Worm (Caenorhabditis elegans) whole organism, L2 larva: ENCODE measurements around the gene scl-23.
A peak's percentile ranks its signal among the peaks of the same experiment; 100 is the strongest.

Experiments used
- C34F6.9 ChIP-seq: fragments of 150-350 bp; optimal IDR thresholded peaks from 2 replicates; lab custom pipeline; 2014; ENCODE audit warnings: missing biosample characterization, missing genetic modification characterization
- F13H6.1 ChIP-seq: sonication (generic microtip); optimal IDR thresholded peaks from 2 replicates; lab custom pipeline; 2016; ENCODE audit warnings: missing genetic modification characterization, missing compliant biosample characterization
- R02D3.7 ChIP-seq: fragments of 150-350 bp; optimal IDR thresholded peaks from 2 replicates; lab custom pipeline; 2014; ENCODE audit warnings: missing biosample characterization, missing genetic modification characterization
- Y55F3AM.14 ChIP-seq: fragments of 200-800 bp; sonication (Bioruptor generic); optimal IDR thresholded peaks from 2 replicates; lab custom pipeline; 2018; ENCODE audit warnings: mild to moderate bottlenecking, missing genetic modification characterization, missing compliant biosample characterization
- ZK546.5 ChIP-seq: sonication (generic microtip); optimal IDR thresholded peaks from 2 replicates; lab custom pipeline; 2017; ENCODE audit warnings: missing biosample characterization, missing genetic modification characterization
- alr-1 ChIP-seq: fragments of 150-350 bp; optimal IDR thresholded peaks from 2 replicates; lab custom pipeline; 2014; ENCODE audit warnings: missing biosample characterization, missing genetic modification characterization
- aly-2 ChIP-seq: fragments of 150-350 bp; optimal IDR thresholded peaks from 2 replicates; lab custom pipeline; 2014; ENCODE audit warnings: missing biosample characterization, missing genetic modification characterization
- crh-2 ChIP-seq: sonication (generic microtip); optimal IDR thresholded peaks from 2 replicates; lab custom pipeline; 2017; ENCODE audit warnings: missing biosample characterization, missing genetic modification characterization
- dmd-4 ChIP-seq: sonication (generic microtip); optimal IDR thresholded peaks from 2 replicates; lab custom pipeline; 2017; ENCODE audit warnings: missing biosample characterization, missing genetic modification characterization
- egl-27 ChIP-seq: sonication (generic microtip); optimal IDR thresholded peaks from 3 replicates; lab custom pipeline; 2017; ENCODE audit warnings: missing biosample characterization, missing genetic modification reagents, missing genetic modification characterization
- elt-1 ChIP-seq: fragments of 150-350 bp; optimal IDR thresholded peaks from 2 replicates; lab custom pipeline; 2014; ENCODE audit warnings: missing biosample characterization, missing genetic modification characterization
- elt-3 ChIP-seq: sonication (generic microtip); optimal IDR thresholded peaks from 2 replicates; lab custom pipeline; 2017; ENCODE audit warnings: missing biosample characterization, missing genetic modification characterization
- fos-1 ChIP-seq: fragments of 150-350 bp; optimal IDR thresholded peaks from 2 replicates; lab custom pipeline; 2014; ENCODE audit warnings: missing biosample characterization, missing genetic modification characterization
- gmeb-1 ChIP-seq: fragments of 150-350 bp; optimal IDR thresholded peaks from 2 replicates; lab custom pipeline; 2014; ENCODE audit warnings: missing biosample characterization, missing genetic modification characterization
- lin-11 ChIP-seq: fragments of 150-350 bp; sonication (generic microtip); optimal IDR thresholded peaks from 2 replicates; lab custom pipeline; 2014; ENCODE audit warnings: missing biosample characterization, missing genetic modification characterization, inconsistent platforms, mixed read lengths
- lin-13 ChIP-seq: fragments of 150-350 bp; optimal IDR thresholded peaks from 2 replicates; lab custom pipeline; 2014; ENCODE audit warnings: missing biosample characterization, missing genetic modification reagents, missing genetic modification characterization
- lin-39 ChIP-seq: fragments of 150-350 bp; optimal IDR thresholded peaks from 2 replicates; lab custom pipeline; 2014; ENCODE audit warnings: missing biosample characterization, missing genetic modification reagents, missing genetic modification characterization
- lsy-2 ChIP-seq, 2 experiments: fragments of 150-350 bp in 1 of 2; sonication (generic microtip) in 1 of 2; optimal IDR thresholded peaks; 2 replicates each; lab custom pipeline; 2014 to 2017; ENCODE audit warnings: missing biosample characterization in 2 of 2, missing genetic modification characterization in 2 of 2
- mab-5 ChIP-seq: fragments of 150-350 bp; optimal IDR thresholded peaks from 2 replicates; lab custom pipeline; 2014; ENCODE audit warnings: missing biosample characterization, missing genetic modification characterization
- mdl-1 ChIP-seq, 2 experiments: fragments of 150-350 bp in 1 of 2; sonication (generic microtip) in 1 of 2; optimal IDR thresholded peaks; 2 replicates each; lab custom pipeline; 2017; ENCODE audit warnings: missing biosample characterization in 2 of 2, missing genetic modification characterization in 2 of 2
- nhr-10 ChIP-seq: sonication (generic microtip); optimal IDR thresholded peaks from 2 replicates; lab custom pipeline; 2017; ENCODE audit warnings: missing biosample characterization, missing genetic modification characterization
- nhr-11 ChIP-seq: fragments of 150-350 bp; optimal IDR thresholded peaks from 2 replicates; lab custom pipeline; 2014; ENCODE audit warnings: missing biosample characterization, missing genetic modification characterization
- nhr-12 ChIP-seq: fragments of 150-350 bp; optimal IDR thresholded peaks from 2 replicates; lab custom pipeline; 2014; ENCODE audit warnings: missing biosample characterization, missing genetic modification characterization
- nhr-129 ChIP-seq: fragments of 150-350 bp; optimal IDR thresholded peaks from 2 replicates; lab custom pipeline; 2014; ENCODE audit warnings: missing biosample characterization, missing genetic modification characterization
- nhr-21 ChIP-seq: fragments of 150-350 bp; optimal IDR thresholded peaks from 2 replicates; lab custom pipeline; 2014; ENCODE audit warnings: missing biosample characterization, missing genetic modification characterization
- nhr-23 ChIP-seq: fragments of 150-350 bp; optimal IDR thresholded peaks from 2 replicates; lab custom pipeline; 2014; ENCODE audit warnings: missing biosample characterization, missing genetic modification reagents, missing genetic modification characterization
- nhr-237 ChIP-seq: fragments of 150-350 bp; optimal IDR thresholded peaks from 2 replicates; lab custom pipeline; 2014; ENCODE audit warnings: missing biosample characterization, missing genetic modification characterization
- nhr-25 ChIP-seq: fragments of 150-350 bp; sonication (generic microtip); optimal IDR thresholded peaks from 3 replicates; lab custom pipeline; 2014; ENCODE audit warnings: missing biosample characterization, missing genetic modification characterization
- nhr-6 ChIP-seq: fragments of 150-350 bp; optimal IDR thresholded peaks from 2 replicates; lab custom pipeline; 2014; ENCODE audit warnings: missing biosample characterization, missing genetic modification characterization
- nhr-77 ChIP-seq: fragments of 150-350 bp; optimal IDR thresholded peaks from 2 replicates; lab custom pipeline; 2014; ENCODE audit warnings: missing biosample characterization, missing genetic modification characterization
- skn-1 ChIP-seq: sonication (generic microtip); optimal IDR thresholded peaks from 2 replicates; lab custom pipeline; 2017; ENCODE audit warnings: missing biosample characterization, missing genetic modification characterization
- sma-3 ChIP-seq: sonication (generic microtip); optimal IDR thresholded peaks from 2 replicates; lab custom pipeline; 2016; ENCODE audit warnings: missing genetic modification reagents, missing genetic modification characterization, missing compliant biosample characterization
- sma-9 ChIP-seq, 2 experiments: fragments of 150-350 bp in 1 of 2; sonication (generic microtip) in 1 of 2; optimal IDR thresholded peaks; 2 replicates each; lab custom pipeline; 2014 to 2016; ENCODE audit warnings: missing genetic modification characterization in 2 of 2, mild to moderate bottlenecking in 1 of 2, missing biosample characterization in 1 of 2, missing compliant biosample characterization in 1 of 2, missing genetic modification reagents in 1 of 2, moderate library complexity in 1 of 2
- unc-39 ChIP-seq: fragments of 150-350 bp; optimal IDR thresholded peaks from 2 replicates; lab custom pipeline; 2014; ENCODE audit warnings: missing biosample characterization, missing genetic modification characterization
- unc-55 ChIP-seq: fragments of 150-350 bp; sonication (generic microtip); optimal IDR thresholded peaks from 3 replicates; lab custom pipeline; 2014; ENCODE audit warnings: missing biosample characterization, missing genetic modification reagents, missing genetic modification characterization
- unc-62 ChIP-seq: fragments of 150-350 bp; optimal IDR thresholded peaks from 2 replicates; lab custom pipeline; 2014; ENCODE audit warnings: missing biosample characterization, missing genetic modification reagents, missing genetic modification characterization
- zag-1 ChIP-seq: fragments of 150-350 bp; optimal IDR thresholded peaks from 2 replicates; lab custom pipeline; 2014; ENCODE audit warnings: missing biosample characterization, missing genetic modification characterization

Gene scl-23

DNA sequence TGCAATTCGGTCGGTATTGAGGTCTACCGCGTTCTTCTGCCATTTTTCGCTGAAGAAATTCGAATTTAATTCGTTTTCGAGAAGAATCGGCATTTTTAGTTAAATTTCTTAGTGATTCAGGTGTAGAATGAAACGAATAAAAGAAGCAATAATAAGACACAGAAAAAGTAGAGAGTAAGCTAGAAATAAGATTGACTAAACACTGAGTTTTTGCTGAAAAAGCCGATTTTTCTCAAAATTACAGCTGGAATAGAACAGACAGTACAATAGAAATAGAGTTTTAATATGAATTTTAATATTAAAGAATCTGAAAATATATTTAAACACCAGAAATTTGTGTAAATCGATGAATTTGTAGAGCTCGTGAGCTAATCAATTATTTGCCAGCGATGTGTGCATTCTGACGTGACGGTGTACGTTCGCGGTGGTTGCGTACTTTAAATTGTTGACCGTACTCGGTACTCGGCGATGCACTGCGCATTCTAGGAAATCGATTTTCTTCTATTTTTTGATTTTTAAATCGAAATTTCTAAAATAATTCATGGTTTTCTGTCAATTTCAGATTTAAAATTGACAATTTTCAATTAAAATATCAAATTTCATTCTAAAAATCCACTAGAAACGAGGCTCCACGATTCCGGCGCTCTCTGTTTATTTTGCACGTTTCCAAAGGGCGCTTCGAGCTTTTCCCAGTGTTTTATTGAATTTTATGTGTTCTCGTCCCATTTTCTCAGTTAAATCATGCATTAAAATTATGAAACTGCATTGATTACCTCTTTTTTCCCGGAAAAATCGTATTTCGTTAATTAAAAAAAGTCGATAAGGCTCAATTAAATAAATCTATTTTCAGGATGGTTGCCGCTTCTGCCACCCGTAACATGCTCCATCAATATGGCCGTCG, 36.2 kb upstream of the scl-23 start, which contains the start of the genes grld-1 and cox-6C:
Gene grld-1 (minus strand): TSS at position 51 of the 901 bp plus-strand sequence.
Gene cox-6C (plus strand): TSS at position 851 of the 901 bp plus-strand sequence.
- no peak for TF ChIP-seq aly-2
- no peak for TF ChIP-seq nhr-25
- TF ChIP-seq nhr-6 (tag; lab: Kevin White, UChicago): peak; percentile 5
- no peak for TF ChIP-seq lin-39 (tag; lab: Kevin White, UChicago)
- peak; percentile 19 for TF ChIP-seq zag-1 (tag; lab: Kevin White, UChicago)
- peak; percentile 78 for TF ChIP-seq unc-55 (GFP tag; lab: Kevin White, UChicago)
- TF ChIP-seq crh-2 (tag; lab: Kevin White, UChicago): peak; percentile 53
- peak; percentile 86 to 97 for TF ChIP-seq lsy-2 (tag; optimal IDR thresholded peaks at IDR 0.05; lab: Kevin White, UChicago)
- peak; percentile 71 for TF ChIP-seq lin-13 (GFP tag; lab: Kevin White, UChicago)
- TF ChIP-seq sma-9 (GFP tag; optimal IDR thresholded peaks at IDR 0.05; lab: Kevin White, UChicago): peak; percentile 25
- no peak for TF ChIP-seq sma-9 (tag; optimal IDR thresholded peaks at IDR 0.05; lab: Kevin White, UChicago)
- TF ChIP-seq nhr-21 (tag; lab: Kevin White, UChicago): peak; percentile 9
- TF ChIP-seq nhr-129 (tag; lab: Kevin White, UChicago): peak; percentile 58
- TF ChIP-seq gmeb-1 (tag; lab: Kevin White, UChicago): peak; percentile 53
- no peak for TF ChIP-seq unc-62
- peak; percentile 34 for TF ChIP-seq fos-1
- TF ChIP-seq egl-27: peak; percentile 1
- no peak for TF ChIP-seq ZK546.5 (tag; lab: Kevin White, UChicago)
- TF ChIP-seq nhr-12: no peak
- TF ChIP-seq nhr-77 (tag; lab: Kevin White, UChicago): no peak
- no peak for TF ChIP-seq alr-1
- peak; percentile 64 for TF ChIP-seq F13H6.1 (tag; lab: Kevin White, UChicago)
- peak; percentile 25 for TF ChIP-seq lin-11 (tag; lab: Kevin White, UChicago)
- TF ChIP-seq sma-3: peak; percentile 51
- no peak for TF ChIP-seq mab-5 (tag; lab: Kevin White, UChicago)
- no peak for TF ChIP-seq elt-3 (tag; lab: Kevin White, UChicago)
- peak; percentile 67 for TF ChIP-seq C34F6.9 (tag; lab: Kevin White, UChicago)
- peak in 1 of 2 experiments; percentile 14 for TF ChIP-seq mdl-1 (tag; optimal IDR thresholded peaks at IDR 0.05; lab: Kevin White, UChicago)

ce11 chrIV:121607-122006, 31.7 kb upstream of the scl-23 start, which contains the start of gene tut-1:
Gene tut-1, minus strand, starts transcription at chrIV:121707.
- no peak for TF ChIP-seq nhr-6 (tag; lab: Kevin White, UChicago)
- TF ChIP-seq mdl-1 (tag; optimal IDR thresholded peaks at IDR 0.05; lab: Kevin White, UChicago): no peak
- TF ChIP-seq skn-1 (tag; lab: Kevin White, UChicago): no peak
- TF ChIP-seq nhr-11 (tag; lab: Kevin White, UChicago): no peak
- no peak for TF ChIP-seq unc-39 (tag; lab: Kevin White, UChicago)

- no peak for TF ChIP-seq nhr-237 (tag; lab: Kevin White, UChicago)
- TF ChIP-seq elt-1: no peak
- TF ChIP-seq nhr-10 (tag; lab: Kevin White, UChicago): no peak
Measured at ce11 chrIV:119792-120191, 29.9 kb upstream of the scl-23 start.

DNA sequence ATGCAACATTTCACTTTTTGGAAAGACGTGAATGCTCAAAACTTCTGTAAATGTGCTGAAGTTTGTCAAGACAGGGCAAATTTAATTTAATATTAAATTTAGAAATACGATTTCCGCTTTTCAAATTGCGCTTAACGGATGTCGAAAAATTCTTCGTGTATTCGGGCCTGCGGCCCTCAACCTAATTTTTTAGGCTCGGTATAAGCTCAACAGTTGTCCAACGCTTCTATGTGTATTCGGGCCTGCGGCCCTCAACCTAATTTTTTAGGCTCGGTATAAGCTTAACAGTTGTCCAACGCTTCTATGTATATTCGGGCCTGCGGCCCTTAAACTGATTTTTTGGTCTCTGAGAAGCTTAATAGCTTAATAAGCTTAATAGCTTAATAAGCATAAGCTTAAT, 28.9 kb upstream of the scl-23 start:
- TF ChIP-seq egl-27 (no peak), C34F6.9 (tag; lab: Kevin White, UChicago) (no peak), elt-1 (no peak), nhr-23 (tag; lab: Kevin White, UChicago) (no peak), nhr-237 (tag; lab: Kevin White, UChicago) (no peak), zag-1 (tag; lab: Kevin White, UChicago) (no peak), dmd-4 (tag; lab: Kevin White, UChicago) (no peak), sma-9 (GFP tag; optimal IDR thresholded peaks at IDR 0.05; lab: Kevin White, UChicago) (no peak), sma-9 (tag; optimal IDR thresholded peaks at IDR 0.05; lab: Kevin White, UChicago) (no peak), R02D3.7 (tag; lab: Kevin White, UChicago) (no peak), aly-2 (no peak), Y55F3AM.14 (GFP tag; lab: Kevin White, UChicago) (no peak)
- TF ChIP-seq, all 48 proteins: peak for 0
